Fruit fly (Drosophila melanogaster) whole organism: ENCODE data around the gene CG43235.

Experiments
- CG8478 ChIP-seq: fragments of >200 bp; optimal IDR thresholded peaks from 2 replicates; lab custom pipeline; 2018; ENCODE audit warnings: inconsistent platforms
- Dll ChIP-seq: fragments of >200 bp; optimal IDR thresholded peaks from 2 replicates; lab custom pipeline; 2017
- EcR ChIP-seq, 2 experiments: fragments of >200 bp; optimal IDR thresholded peaks; 2 replicates each; lab custom pipeline; 2017; ENCODE audit warnings: missing biosample characterization in 2 of 2, missing genetic modification characterization in 2 of 2, missing genetic modification reagents in 2 of 2
- psq ChIP-seq: fragments of >200 bp; optimal IDR thresholded peaks from 2 replicates; lab custom pipeline; 2017
- usp ChIP-seq: fragments of >200 bp; optimal IDR thresholded peaks from 2 replicates; lab custom pipeline; 2017; ENCODE audit warnings: missing biosample characterization, missing genetic modification characterization, mixed read lengths

- TF ChIP-seq psq (lab: Kevin White, UChicago) (no peak), usp (GFP tag; lab: Kevin White, UChicago) (no peak), EcR (GFP tag; optimal IDR thresholded peaks at IDR 0.05; lab: Kevin White, UChicago) (no peak), CG8478 (lab: Kevin White, UChicago) (no peak), Dll (lab: Kevin White, UChicago) (no peak)
These were observed 1.9 kb upstream of the CG43235 start, which contains the start of gene CG18585 for dm6 chr2L:7690961-7691360.
